Worm (Caenorhabditis elegans) whole organism, L4 larva: ENCODE results near the gene rga-1.

ENCODE experiments used
- D1046.2 ChIP-seq: fragments of 200-800 bp; sonication (Bioruptor generic); IDR thresholded peaks from 2 replicates; pipeline ENCODE4 v1.3.6; 2022; ENCODE audit warnings: missing genetic modification characterization, missing compliant biosample characterization
- F26F4.8 ChIP-seq: fragments of 200-800 bp; sonication (Bioruptor generic); conservative IDR thresholded peaks from 2 replicates; pipeline ENCODE4 v1.3.6; 2022; ENCODE audit warnings: missing genetic modification characterization, missing compliant biosample characterization
- F44E2.7 ChIP-seq: fragments of 200-800 bp; sonication (Bioruptor generic); IDR thresholded peaks from 2 replicates; pipeline ENCODE4 v2.1.2; 2022; ENCODE audit warnings: missing genetic modification characterization, missing compliant biosample characterization
- T20F7.1 ChIP-seq: fragments of 200-800 bp; sonication (Bioruptor generic); optimal IDR thresholded peaks from 2 replicates; lab custom pipeline; 2018; ENCODE audit warnings: mild to moderate bottlenecking, missing genetic modification characterization, missing compliant biosample characterization
- Y48G9A.11 ChIP-seq: fragments of 200-800 bp; sonication (Bioruptor generic); IDR thresholded peaks from 2 replicates; pipeline ENCODE4 v1.3.6; 2022; ENCODE audit warnings: missing genetic modification reagents, missing genetic modification characterization, missing compliant biosample characterization
- Y75B8A.6 ChIP-seq: fragments of 200-800 bp; sonication (Bioruptor generic); IDR thresholded peaks from 2 replicates; pipeline ENCODE4 v1.3.6; 2022; ENCODE audit warnings: missing genetic modification reagents, missing genetic modification characterization, missing compliant biosample characterization
- aly-2 ChIP-seq: sonication (generic microtip); optimal IDR thresholded peaks from 2 replicates; lab custom pipeline; 2018; ENCODE audit warnings: missing biosample characterization, missing genetic modification characterization
- ama-1 ChIP-seq: fragments of 150-350 bp; optimal IDR thresholded peaks from 2 replicates; lab custom pipeline; 2014; ENCODE audit warnings: inconsistent platforms, mixed read lengths
- arid-1 ChIP-seq: fragments of 200-800 bp; sonication (Bioruptor generic); conservative IDR thresholded peaks from 2 replicates; pipeline ENCODE4 v1.3.6; 2022; ENCODE audit warnings: missing genetic modification reagents, missing genetic modification characterization, missing compliant biosample characterization
- attf-4 ChIP-seq: sonication (generic microtip); optimal IDR thresholded peaks from 3 replicates; lab custom pipeline; 2017; ENCODE audit warnings: missing biosample characterization, missing genetic modification characterization
- ceh-20 ChIP-seq: fragments of 200-800 bp; sonication (Bioruptor generic); IDR thresholded peaks from 2 replicates; pipeline ENCODE4 v1.3.6; 2022; ENCODE audit warnings: missing genetic modification reagents, missing genetic modification characterization, missing compliant biosample characterization
- ceh-28 ChIP-seq: fragments of 150-350 bp; optimal IDR thresholded peaks from 2 replicates; lab custom pipeline; 2014; ENCODE audit warnings: missing biosample characterization, missing genetic modification reagents, missing genetic modification characterization
- ces-1 ChIP-seq: fragments of 150-350 bp; sonication (generic microtip); optimal IDR thresholded peaks from 4 replicates; lab custom pipeline; 2014; ENCODE audit warnings: missing biosample characterization, missing genetic modification reagents, missing genetic modification characterization
- cey-2 ChIP-seq: sonication (generic microtip); optimal IDR thresholded peaks from 3 replicates; lab custom pipeline; 2017; ENCODE audit warnings: missing genetic modification characterization, mild to moderate bottlenecking, missing compliant biosample characterization, antibody characterized with exemption, borderline replicate concordance; ENCODE audit not compliant: insufficient read depth
- daf-12 ChIP-seq: fragments of 150-350 bp; optimal IDR thresholded peaks from 2 replicates; lab custom pipeline; 2014; ENCODE audit warnings: missing biosample characterization, missing genetic modification reagents, missing genetic modification characterization
- daf-8 ChIP-seq: fragments of 200-800 bp; sonication (Bioruptor generic); IDR thresholded peaks from 2 replicates; pipeline ENCODE4 v1.3.6; 2022; ENCODE audit warnings: missing genetic modification characterization, missing compliant biosample characterization
- dmd-8 ChIP-seq: fragments of 200-800 bp; sonication (Bioruptor generic); IDR thresholded peaks from 2 replicates; pipeline ENCODE4 v1.3.6; 2022; ENCODE audit warnings: missing genetic modification characterization, missing compliant biosample characterization
- dmd-9 ChIP-seq: fragments of 200-800 bp; sonication (Bioruptor generic); IDR thresholded peaks from 2 replicates; pipeline ENCODE4 v1.3.6; 2022; ENCODE audit warnings: missing genetic modification reagents, missing genetic modification characterization, missing compliant biosample characterization
- dpl-1 ChIP-seq: fragments of 150-350 bp; optimal IDR thresholded peaks from 2 replicates; lab custom pipeline; 2014; ENCODE audit warnings: missing biosample characterization, missing genetic modification reagents, missing genetic modification characterization
- duxl-1 ChIP-seq: sonication (generic microtip); optimal IDR thresholded peaks from 2 replicates; lab custom pipeline; 2016; ENCODE audit warnings: mild to moderate bottlenecking, missing genetic modification characterization, moderate library complexity, missing compliant biosample characterization; ENCODE audit not compliant: poor library complexity
- dve-1 ChIP-seq: sonication (generic microtip); optimal IDR thresholded peaks from 2 replicates; lab custom pipeline; 2017; ENCODE audit warnings: antibody characterized with exemption, mild to moderate bottlenecking, missing genetic modification characterization, missing compliant biosample characterization; ENCODE audit not compliant: insufficient read depth
- egl-27 ChIP-seq: sonication (generic microtip); optimal IDR thresholded peaks from 3 replicates; lab custom pipeline; 2017; ENCODE audit warnings: missing biosample characterization, missing genetic modification reagents, missing genetic modification characterization
- fkh-10 ChIP-seq: fragments of 150-350 bp; optimal IDR thresholded peaks from 2 replicates; lab custom pipeline; 2014; ENCODE audit warnings: missing biosample characterization, missing genetic modification reagents, missing genetic modification characterization
- hif-1 ChIP-seq, 2 experiments: sonication (generic microtip); optimal IDR thresholded peaks; 2 replicates each; lab custom pipeline; 2016 to 2017; ENCODE audit warnings: missing compliant biosample characterization in 2 of 2, missing genetic modification characterization in 2 of 2, missing genetic modification reagents in 2 of 2, missing genotype in 2 of 2, mild to moderate bottlenecking in 1 of 2
- lin-15B ChIP-seq: fragments of 150-350 bp; sonication (generic microtip); optimal IDR thresholded peaks from 3 replicates; lab custom pipeline; 2014; ENCODE audit warnings: missing biosample characterization, missing genetic modification characterization
- lin-29 ChIP-seq: fragments of 200-800 bp; sonication (Bioruptor generic); IDR thresholded peaks from 2 replicates; pipeline ENCODE4 v1.3.6; 2022; ENCODE audit warnings: missing genetic modification reagents, missing genetic modification characterization, missing compliant biosample characterization
- madf-5 ChIP-seq, 2 experiments: fragments of 200-800 bp; sonication (Bioruptor generic); IDR thresholded peaks; 2 replicates each; pipeline ENCODE4 v1.3.6; 2022; ENCODE audit warnings: missing compliant biosample characterization in 2 of 2, missing genetic modification characterization in 2 of 2
- madf-9 ChIP-seq: fragments of 200-800 bp; sonication (Bioruptor generic); conservative IDR thresholded peaks from 2 replicates; pipeline ENCODE4 v1.3.6; 2022; ENCODE audit warnings: missing genetic modification reagents, missing genetic modification characterization, missing compliant biosample characterization
- mes-2 ChIP-seq: sonication (generic microtip); optimal IDR thresholded peaks from 2 replicates; lab custom pipeline; 2016; ENCODE audit warnings: missing genotype, mild to moderate bottlenecking, missing genetic modification characterization, missing compliant biosample characterization; ENCODE audit not compliant: poor library complexity, severe bottlenecking
- nhr-10 ChIP-seq: fragments of 150-350 bp; optimal IDR thresholded peaks from 2 replicates; lab custom pipeline; 2014; ENCODE audit warnings: missing biosample characterization, missing genetic modification characterization
- nhr-237 ChIP-seq: sonication (generic microtip); optimal IDR thresholded peaks from 2 replicates; lab custom pipeline; 2017; ENCODE audit warnings: missing biosample characterization, missing genetic modification characterization
- nhr-25 ChIP-seq: sonication (generic microtip); optimal IDR thresholded peaks from 2 replicates; lab custom pipeline; 2017; ENCODE audit warnings: missing genetic modification characterization, mild to moderate bottlenecking, missing compliant biosample characterization, antibody characterized with exemption, moderate library complexity, borderline replicate concordance; ENCODE audit not compliant: insufficient read depth
- nhr-41 ChIP-seq: fragments of 200-800 bp; sonication (Bioruptor generic); IDR thresholded peaks from 2 replicates; pipeline ENCODE4 v1.3.6; 2022; ENCODE audit warnings: missing genetic modification reagents, missing genetic modification characterization, missing compliant biosample characterization
- nhr-48 ChIP-seq: sonication (generic microtip); optimal IDR thresholded peaks from 2 replicates; lab custom pipeline; 2016; ENCODE audit warnings: mild to moderate bottlenecking, missing genetic modification characterization, missing compliant biosample characterization
- nhr-77 ChIP-seq: fragments of 150-350 bp; optimal IDR thresholded peaks from 2 replicates; lab custom pipeline; 2014; ENCODE audit warnings: missing biosample characterization, missing genetic modification characterization
- pha-4 ChIP-seq, 2 experiments: fragments of 150-350 bp in 1 of 2; fragments of 200-800 bp in 1 of 2; sonication (Bioruptor generic) in 1 of 2; IDR thresholded peaks in 1 of 2; optimal IDR thresholded peaks in 1 of 2; 2 replicates each; pipeline versions ENCODE4 v1.3.6 to Lab custom; 2014 to 2022; ENCODE audit warnings: missing genetic modification characterization in 2 of 2, missing genetic modification reagents in 2 of 2, missing biosample characterization in 1 of 2, missing compliant biosample characterization in 1 of 2
- php-3 ChIP-seq: fragments of 200-800 bp; sonication (Bioruptor generic); IDR thresholded peaks from 2 replicates; pipeline ENCODE4 v1.3.6; 2022; ENCODE audit warnings: missing genetic modification reagents, missing genetic modification characterization, missing compliant biosample characterization
- set-16 ChIP-seq: fragments of 200-800 bp; sonication (Bioruptor generic); IDR thresholded peaks from 2 replicates; pipeline ENCODE4 v1.3.6; 2022; ENCODE audit warnings: missing genetic modification reagents, missing genetic modification characterization, missing compliant biosample characterization
- skn-1 ChIP-seq: fragments of 150-350 bp; optimal IDR thresholded peaks from 2 replicates; lab custom pipeline; 2014; ENCODE audit warnings: missing biosample characterization, missing genetic modification characterization
- snpc-4 ChIP-seq: fragments of 150-350 bp; optimal IDR thresholded peaks from 2 replicates; lab custom pipeline; 2014; ENCODE audit warnings: missing biosample characterization, missing genetic modification characterization
- spr-3 ChIP-seq: fragments of 200-800 bp; sonication (Bioruptor generic); optimal IDR thresholded peaks from 2 replicates; lab custom pipeline; 2018; ENCODE audit warnings: mild to moderate bottlenecking, missing genetic modification characterization, missing compliant biosample characterization
- tag-97 ChIP-seq: fragments of 200-800 bp; sonication (Bioruptor generic); IDR thresholded peaks from 2 replicates; pipeline ENCODE4 v1.3.6; 2022; ENCODE audit warnings: missing genetic modification characterization, missing compliant biosample characterization
- unc-130 ChIP-seq: sonication (generic microtip); optimal IDR thresholded peaks from 2 replicates; lab custom pipeline; 2016; ENCODE audit warnings: missing genetic modification reagents, missing genetic modification characterization, missing compliant biosample characterization
- unc-39 ChIP-seq: sonication (generic microtip); optimal IDR thresholded peaks from 2 replicates; lab custom pipeline; 2017; ENCODE audit warnings: missing biosample characterization, missing genetic modification characterization
- unc-62 ChIP-seq, 3 experiments: fragments of 150-350 bp in 1 of 3; sonication (generic microtip); optimal IDR thresholded peaks in 2 of 3; peaks in 1 of 3; 1 replicate in 1 of 3; 2 replicates in 2 of 3; lab custom pipeline; 2014 to 2017; ENCODE audit warnings: missing biosample characterization in 3 of 3, missing genetic modification characterization in 3 of 3, missing genetic modification reagents in 3 of 3, missing genotype in 1 of 3
- vab-7 ChIP-seq: fragments of 200-800 bp; sonication (Bioruptor generic); IDR thresholded peaks from 2 replicates; pipeline ENCODE4 v1.3.6; 2022; ENCODE audit warnings: missing genetic modification reagents, missing genetic modification characterization, missing compliant biosample characterization
- zfp-3 ChIP-seq: fragments of 200-800 bp; sonication (Bioruptor generic); conservative IDR thresholded peaks from 2 replicates; pipeline ENCODE4 v1.3.6; 2022; ENCODE audit warnings: missing genetic modification reagents, missing genetic modification characterization, missing compliant biosample characterization
- ztf-7 ChIP-seq: fragments of 150-350 bp; optimal IDR thresholded peaks from 2 replicates; lab custom pipeline; 2014; ENCODE audit warnings: missing biosample characterization, missing genetic modification characterization

rga-1 gene

ce11 chrII:11473525-11474181, 9.0 kb downstream of the rga-1 start, which contains the start of the genes metl-1 and W02B12.11:
Gene metl-1 (minus strand): TSS chrII:11473575.
Gene W02B12.11 (plus strand): TSS chrII:11473861.
- no peak for TF ChIP-seq T20F7.1 (GFP tag; lab: Kevin White, UChicago)
- peak; percentile 28; the same call in 1 of the 2 replicates for TF ChIP-seq nhr-41 (GFP tag; lab: Robert Waterston, UW)
- TF ChIP-seq lin-29 (GFP tag; lab: Robert Waterston, UW): peak; percentile 71; the same call in 1 of the 2 replicates
- TF ChIP-seq php-3: peak; percentile 37; the same call in 1 of the 2 replicates
- TF ChIP-seq egl-27 (tag; lab: Kevin White, UChicago): no peak
- no peak for TF ChIP-seq unc-39
- no peak for TF ChIP-seq nhr-77 (tag; lab: Kevin White, UChicago)
- no peak for TF ChIP-seq Y75B8A.6 (GFP tag; lab: Robert Waterston, UW)
- no peak for TF ChIP-seq D1046.2 (GFP tag; lab: Robert Waterston, UW)
- peak; percentile 82 for TF ChIP-seq dpl-1 (GFP tag; lab: Kevin White, UChicago)
- TF ChIP-seq aly-2 (tag; lab: Kevin White, UChicago): no peak
- TF ChIP-seq ces-1: no peak
- TF ChIP-seq madf-9 (GFP tag; lab: Robert Waterston, UW): peak; percentile 62
- peak; percentile 65 for TF ChIP-seq nhr-25
- no peak for TF ChIP-seq F44E2.7 (GFP tag; lab: Robert Waterston, UW)
- TF ChIP-seq Y48G9A.11 (GFP tag; lab: Robert Waterston, UW): peak; percentile 47; the same call in 1 of the 2 replicates
- no peak for TF ChIP-seq attf-4 (tag; lab: Kevin White, UChicago)
- TF ChIP-seq arid-1: peak; percentile 75
- TF ChIP-seq ztf-7 (tag; lab: Kevin White, UChicago): no peak
- no peak for TF ChIP-seq lin-15B (tag; lab: Kevin White, UChicago)
- peak; percentile 53 for TF ChIP-seq unc-130 (GFP tag; lab: Kevin White, UChicago)
- no peak for TF ChIP-seq daf-8 (GFP tag; lab: Robert Waterston, UW)
- TF ChIP-seq hif-1 (tag; optimal IDR thresholded peaks at IDR 0.05; lab: Kevin White, UChicago): peak in 1 of 2 experiments; percentile 68
- no peak for TF ChIP-seq fkh-10
- TF ChIP-seq dmd-9 (GFP tag; lab: Robert Waterston, UW): no peak
- peak in 1 of 2 experiments; percentile 88 for TF ChIP-seq unc-62 (GFP tag; optimal IDR thresholded peaks at IDR 0.05 in 1 of 2; lab: Kevin White, UChicago)
- no peak for TF ChIP-seq unc-62 (tag; optimal IDR thresholded peaks at IDR 0.05; lab: Kevin White, UChicago)
- TF ChIP-seq madf-5 (GFP tag; IDR thresholded peaks at IDR 0.05; lab: Robert Waterston, UW): no peak
- peak; percentile 32; the same call in 1 of the 2 replicates for TF ChIP-seq set-16 (GFP tag; lab: Robert Waterston, UW)
- no peak for TF ChIP-seq ceh-20 (GFP tag; lab: Robert Waterston, UW)
- TF ChIP-seq tag-97 (GFP tag; lab: Robert Waterston, UW): no peak
- peak; percentile 88 for TF ChIP-seq dve-1 (tag; lab: Kevin White, UChicago)
- TF ChIP-seq F26F4.8 (GFP tag; lab: Robert Waterston, UW): no peak
- no peak for TF ChIP-seq skn-1 (tag; lab: Kevin White, UChicago)
- TF ChIP-seq nhr-10 (tag; lab: Kevin White, UChicago): no peak
- TF ChIP-seq nhr-237: no peak
- peak; percentile 68 for TF ChIP-seq nhr-48 (tag; lab: Kevin White, UChicago)
- peak; percentile 88 for TF ChIP-seq duxl-1
- peak; percentile 71 for TF ChIP-seq spr-3 (GFP tag; lab: Kevin White, UChicago)
- TF ChIP-seq snpc-4: no peak
- TF ChIP-seq vab-7 (GFP tag; lab: Robert Waterston, UW): no peak
- no peak for TF ChIP-seq ceh-28
- 0 out of 2 replicates have a peak, but pooled peaks have one; percentile 44 for TF ChIP-seq zfp-3 (GFP tag; lab: Robert Waterston, UW)
- peak; percentile 93 for TF ChIP-seq mes-2
- no peak for TF ChIP-seq dmd-8 (GFP tag; lab: Robert Waterston, UW)
- no peak for TF ChIP-seq cey-2
- no peak for TF ChIP-seq daf-12 (tag; lab: Kevin White, UChicago)
- peak; percentile 25 for TF ChIP-seq ama-1 (lab: Kevin White, UChicago)
- TF ChIP-seq pha-4 (GFP tag; IDR thresholded peaks at IDR 0.05; lab: Robert Waterston, UW): peak; percentile 84
- peak; percentile 14 for TF ChIP-seq pha-4 (tag; optimal IDR thresholded peaks at IDR 0.05; lab: Kevin White, UChicago)
